Worm (Caenorhabditis elegans) whole organism, young adult: ENCODE results near the gene nmgp-1.

Experiments
- B0019.2 ChIP-seq: fragments of 200-800 bp; sonication (Bioruptor generic); conservative IDR thresholded peaks from 2 replicates; pipeline ENCODE4 v1.3.6; 2022; ENCODE audit warnings: missing genetic modification reagents, missing genetic modification characterization, missing compliant biosample characterization
- ZK185.1 ChIP-seq: sonication (generic microtip); optimal IDR thresholded peaks from 2 replicates; lab custom pipeline; 2016; ENCODE audit warnings: mild to moderate bottlenecking, missing genetic modification characterization, missing compliant biosample characterization; ENCODE audit not compliant: poor library complexity, severe bottlenecking
- ama-1 ChIP-seq, 3 experiments: fragments of 150-350 bp in 1 of 3; sonication (generic microtip) in 2 of 3; optimal IDR thresholded peaks; 2 replicates each; lab custom pipeline; 2014 to 2018; ENCODE audit warnings: missing biosample characterization in 2 of 3, missing genetic modification characterization in 2 of 3, missing genetic modification reagents in 2 of 3
- attf-5 ChIP-seq: fragments of 200-800 bp; sonication (Bioruptor generic); optimal IDR thresholded peaks from 2 replicates; lab custom pipeline; 2018; ENCODE audit warnings: mild to moderate bottlenecking, missing genetic modification characterization, missing compliant biosample characterization
- lag-1 ChIP-seq: fragments of 200-800 bp; sonication (Bioruptor generic); IDR thresholded peaks from 2 replicates; pipeline ENCODE4 v1.3.6; 2022; ENCODE audit warnings: missing genetic modification reagents, missing genetic modification characterization, missing compliant biosample characterization
- nfyb-1 ChIP-seq: fragments of 200-800 bp; sonication (Bioruptor generic); IDR thresholded peaks from 2 replicates; pipeline ENCODE4 v1.3.6; 2022; ENCODE audit warnings: missing genetic modification reagents, missing genetic modification characterization, missing compliant biosample characterization
- nhr-120 ChIP-seq: fragments of 200-800 bp; sonication (Bioruptor generic); IDR thresholded peaks from 2 replicates; pipeline ENCODE4 v1.3.6; 2022; ENCODE audit warnings: missing genetic modification characterization, missing compliant biosample characterization
- rpc-1 ChIP-seq, 2 experiments: fragments of 150-350 bp in 1 of 2; sonication (generic microtip) in 1 of 2; optimal IDR thresholded peaks; 2 replicates each; lab custom pipeline; 2014 to 2018; ENCODE audit warnings: missing biosample characterization in 1 of 2, missing genetic modification characterization in 1 of 2, missing genetic modification reagents in 1 of 2, missing genotype in 1 of 2
- sdz-38 ChIP-seq: sonication (generic microtip); optimal IDR thresholded peaks from 2 replicates; lab custom pipeline; 2016; ENCODE audit warnings: missing genotype, missing genetic modification characterization, missing compliant biosample characterization
- sea-2 ChIP-seq: fragments of 200-800 bp; sonication (Bioruptor generic); IDR thresholded peaks from 2 replicates; pipeline ENCODE4 v1.3.6; 2022; ENCODE audit warnings: missing genetic modification characterization, missing compliant biosample characterization
- unc-130 ChIP-seq: sonication (generic microtip); optimal IDR thresholded peaks from 2 replicates; lab custom pipeline; 2016; ENCODE audit warnings: missing genetic modification reagents, missing genetic modification characterization, missing compliant biosample characterization
- ztf-28 ChIP-seq: fragments of 200-800 bp; sonication (Bioruptor generic); IDR thresholded peaks from 2 replicates; pipeline ENCODE4 v1.3.6; 2022; ENCODE audit warnings: missing genetic modification reagents, missing genetic modification characterization, missing compliant biosample characterization

- TF ChIP-seq attf-5 (GFP tag; lab: Kevin White, UChicago) = no peak
- TF ChIP-seq nfyb-1 (GFP tag; lab: Robert Waterston, UW) = no peak
- no peak for TF ChIP-seq unc-130 (GFP tag; lab: Kevin White, UChicago)
- TF ChIP-seq ZK185.1 (tag; lab: Kevin White, UChicago) = no peak
- no peak for TF ChIP-seq ztf-28 (GFP tag; lab: Robert Waterston, UW)
- no peak for TF ChIP-seq ama-1 (optimal IDR thresholded peaks at IDR 0.05; lab: Kevin White, UChicago)
- TF ChIP-seq ama-1 (GFP tag; optimal IDR thresholded peaks at IDR 0.05; lab: Kevin White, UChicago) = no peak
- no peak for TF ChIP-seq sdz-38 (tag; lab: Kevin White, UChicago)
- TF ChIP-seq rpc-1 (optimal IDR thresholded peaks at IDR 0.05; lab: Kevin White, UChicago) = no peak
- TF ChIP-seq rpc-1 (tag; optimal IDR thresholded peaks at IDR 0.05; lab: Kevin White, UChicago) = no peak
- no peak for TF ChIP-seq B0019.2 (GFP tag; lab: Robert Waterston, UW)
- TF ChIP-seq nhr-120 (GFP tag; lab: Robert Waterston, UW) = no peak
- TF ChIP-seq lag-1 = no peak
- no peak for TF ChIP-seq sea-2 (GFP tag; lab: Robert Waterston, UW)
These were observed 30.5 kb upstream of the nmgp-1 start for ce11 chrII:6230116-6230515.
